Worm (Caenorhabditis elegans): ENCODE data around the gene R08E3.1.

Gene R08E3.1

ce11 chrX:4822262-4822661, at the start of gene R08E3.1:
R08E3.1 (plus strand) TSS chrX:4822647.
- TF ChIP-seq W03F9.2 (tag; optimal IDR thresholded peaks at IDR 0.05), result no peak
- no peak for TF ChIP-seq dao-5 (tag; optimal IDR thresholded peaks at IDR 0.05)
- TF ChIP-seq him-1 (tag; optimal IDR thresholded peaks at IDR 0.05), result no peak

DNA sequence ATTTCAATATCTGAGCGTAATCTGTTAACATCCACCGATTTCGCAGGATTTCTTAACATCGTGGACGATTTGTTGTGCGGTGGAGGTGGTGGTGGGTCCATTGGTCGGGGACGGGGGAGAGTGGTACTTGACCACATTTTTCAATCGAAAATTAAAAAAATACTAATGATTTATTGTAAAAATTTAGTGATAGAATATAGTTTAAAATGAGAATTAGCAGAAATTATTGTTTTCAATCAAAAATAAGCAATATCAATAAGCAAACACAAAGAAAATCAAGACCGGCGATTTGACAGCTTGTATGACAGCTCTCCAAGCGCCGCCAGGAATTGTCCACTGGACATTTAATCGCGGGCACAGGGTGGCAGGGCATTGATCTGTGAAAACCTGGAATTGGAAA, 40.2 kb upstream of the R08E3.1 start, which contains the start of gene hum-10:
Gene hum-10 (minus strand): TSS at position 101 of the 400 bp plus-strand sequence.
- no peak for TF ChIP-seq W03F9.2 (tag; optimal IDR thresholded peaks at IDR 0.05)
- no peak for TF ChIP-seq dao-5 (tag; optimal IDR thresholded peaks at IDR 0.05)
- no peak for TF ChIP-seq him-1 (tag; optimal IDR thresholded peaks at IDR 0.05)

ce11 chrX:4783117-4783775, 39.2 kb upstream of the R08E3.1 start, which contains the start of gene F43C9.2:
F43C9.2 (plus strand) TSS chrX:4783613.
- no peak for TF ChIP-seq W03F9.2 (tag; optimal IDR thresholded peaks at IDR 0.05)
- TF ChIP-seq him-1 (tag; optimal IDR thresholded peaks at IDR 0.05), result no peak
- no peak for TF ChIP-seq dao-5 (tag; optimal IDR thresholded peaks at IDR 0.05)

DNA sequence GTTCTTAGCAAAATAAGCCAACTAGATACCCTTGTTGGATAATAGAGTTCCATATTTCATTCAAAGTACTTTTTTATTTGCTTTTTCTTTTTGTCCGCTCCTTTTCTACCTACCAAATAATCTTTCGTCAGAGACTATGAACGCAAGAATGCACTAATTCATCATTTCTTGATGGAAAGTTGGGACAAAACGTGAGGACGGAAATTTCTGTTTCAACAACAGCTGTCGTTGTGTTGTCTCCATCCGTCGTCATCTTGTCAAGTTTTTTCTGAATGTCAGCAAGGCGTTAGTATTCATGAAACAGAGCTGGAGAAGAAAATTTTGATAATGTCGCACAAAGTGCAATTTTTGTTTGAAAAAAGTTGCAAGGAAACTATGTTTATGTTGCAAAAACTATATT, 37.7 kb upstream of the R08E3.1 start:
- TF ChIP-seq W03F9.2 (tag; optimal IDR thresholded peaks at IDR 0.05) (no peak), him-1 (tag; optimal IDR thresholded peaks at IDR 0.05) (no peak), dao-5 (tag; optimal IDR thresholded peaks at IDR 0.05) (no peak)

- TF ChIP-seq him-1 (tag; optimal IDR thresholded peaks at IDR 0.05) (no peak), W03F9.2 (tag; optimal IDR thresholded peaks at IDR 0.05) (no peak), dao-5 (tag; optimal IDR thresholded peaks at IDR 0.05) (no peak)
Measured at ce11 chrX:4787525-4787924, 34.9 kb upstream of the R08E3.1 start.

- TF ChIP-seq W03F9.2 (tag; optimal IDR thresholded peaks at IDR 0.05) (peak; percentile 6), him-1 (tag; optimal IDR thresholded peaks at IDR 0.05) (no peak)
Measured at ce11 chrX:4788958-4789357, 33.5 kb upstream of the R08E3.1 start.

DNA sequence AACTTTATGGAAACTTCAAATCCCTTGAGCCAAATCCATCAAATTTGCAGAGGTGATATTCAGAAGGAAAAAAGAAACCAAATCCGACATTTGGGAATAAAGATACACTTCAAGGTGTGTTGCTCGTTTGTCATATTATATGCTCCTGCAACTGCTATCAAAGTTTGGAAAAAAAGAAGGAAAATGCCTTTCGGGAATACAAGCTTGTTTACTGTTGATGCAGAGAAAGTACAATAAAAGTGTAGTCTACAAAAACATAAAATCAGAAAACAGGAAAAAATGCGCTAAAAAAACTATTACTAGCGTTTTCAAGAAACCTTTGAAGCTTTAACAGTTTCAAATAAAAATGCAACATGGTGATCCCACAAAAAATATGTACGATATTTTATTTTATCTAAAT, 31.8 kb upstream of the R08E3.1 start:
- TF ChIP-seq dao-5 (tag; optimal IDR thresholded peaks at IDR 0.05), result no peak
- TF ChIP-seq him-1 (tag; optimal IDR thresholded peaks at IDR 0.05), result no peak
- no peak for TF ChIP-seq W03F9.2 (tag; optimal IDR thresholded peaks at IDR 0.05)

ce11 chrX:4792979-4793378, 29.5 kb upstream of the R08E3.1 start, which contains the start of gene F43C9.1:
F43C9.1 (plus strand) TSS chrX:4793279.
- TF ChIP-seq him-1 (tag; optimal IDR thresholded peaks at IDR 0.05) (no peak), dao-5 (tag; optimal IDR thresholded peaks at IDR 0.05) (no peak), W03F9.2 (tag; optimal IDR thresholded peaks at IDR 0.05) (no peak)

DNA sequence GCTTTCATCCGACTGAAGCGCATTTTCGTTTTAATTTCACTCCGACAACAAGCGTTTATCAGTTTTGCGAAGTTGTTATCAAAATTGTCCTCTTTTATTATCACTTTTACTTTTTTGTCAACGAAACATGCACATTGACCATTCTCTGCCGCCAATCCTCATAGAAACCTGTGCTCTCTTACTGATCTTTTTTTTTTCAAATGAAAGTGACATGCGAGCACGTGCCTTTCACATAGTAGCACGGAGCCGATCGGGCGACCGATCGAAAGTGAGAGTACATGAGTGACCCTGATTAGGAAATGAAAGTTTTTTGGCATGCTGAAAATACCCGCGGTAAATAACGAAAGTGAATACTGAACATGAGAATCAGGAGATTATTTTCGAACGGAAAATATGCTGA, 28.4 kb upstream of the R08E3.1 start:
- TF ChIP-seq W03F9.2 (tag; optimal IDR thresholded peaks at IDR 0.05), result no peak
- TF ChIP-seq dao-5 (tag; optimal IDR thresholded peaks at IDR 0.05), result no peak
- no peak for TF ChIP-seq him-1 (tag; optimal IDR thresholded peaks at IDR 0.05)

DNA sequence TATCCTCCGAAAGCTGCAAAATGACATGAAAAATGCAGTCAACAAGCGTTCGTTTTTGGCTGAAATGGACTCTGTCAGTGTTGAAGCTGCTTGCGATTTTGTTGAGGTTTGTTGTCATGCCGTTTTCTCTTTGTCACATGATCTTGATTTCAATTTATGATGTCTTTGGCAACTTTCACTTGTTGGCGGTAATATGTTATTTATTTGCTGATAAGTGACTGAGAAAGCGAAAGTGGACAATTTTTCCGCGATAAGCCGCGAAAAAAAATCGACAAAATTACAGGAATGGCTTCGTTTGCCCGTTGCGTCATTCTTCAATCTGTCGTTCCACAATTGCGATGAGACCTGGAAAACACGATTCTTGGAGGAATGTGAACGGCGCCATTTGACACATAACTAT, 27.1 kb upstream of the R08E3.1 start:
- TF ChIP-seq dao-5 (tag; optimal IDR thresholded peaks at IDR 0.05) (no peak), W03F9.2 (tag; optimal IDR thresholded peaks at IDR 0.05) (no peak), him-1 (tag; optimal IDR thresholded peaks at IDR 0.05) (no peak)

ce11 chrX:4800078-4800621, 22.3 kb upstream of the R08E3.1 start, which contains the start of gene mig-13:
mig-13 (minus strand) TSS chrX:4800128.
- no peak for TF ChIP-seq him-1 (tag; optimal IDR thresholded peaks at IDR 0.05)
- TF ChIP-seq dao-5 (tag; optimal IDR thresholded peaks at IDR 0.05), result no peak
- TF ChIP-seq W03F9.2 (tag; optimal IDR thresholded peaks at IDR 0.05), result no peak

DNA sequence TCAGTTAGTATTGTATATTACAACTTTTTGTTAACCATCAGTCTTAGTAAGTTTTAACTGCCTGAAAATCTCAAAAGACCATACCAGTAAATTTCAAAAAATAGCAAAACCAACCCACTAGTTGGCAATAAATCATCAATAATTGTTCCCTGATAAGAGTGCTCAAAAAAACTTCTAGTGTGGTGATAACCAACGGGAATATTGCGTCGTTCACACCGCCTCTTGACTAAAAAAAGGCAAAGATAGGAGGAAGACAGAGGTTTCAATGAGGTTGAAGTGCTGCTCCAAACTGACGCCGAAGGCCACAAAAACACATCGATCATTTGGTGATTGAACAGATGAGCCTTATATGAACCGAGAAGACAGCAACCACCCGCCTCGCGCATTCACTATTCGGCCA, 21.6 kb upstream of the R08E3.1 start:
- TF ChIP-seq W03F9.2 (tag; optimal IDR thresholded peaks at IDR 0.05) (no peak), dao-5 (tag; optimal IDR thresholded peaks at IDR 0.05) (no peak), him-1 (tag; optimal IDR thresholded peaks at IDR 0.05) (no peak)

- no peak for TF ChIP-seq dao-5 (tag; optimal IDR thresholded peaks at IDR 0.05)
- TF ChIP-seq him-1 (tag; optimal IDR thresholded peaks at IDR 0.05), result no peak
- TF ChIP-seq W03F9.2 (tag; optimal IDR thresholded peaks at IDR 0.05), result no peak
Measured at ce11 chrX:4802255-4802654, 20.2 kb upstream of the R08E3.1 start.

ce11 chrX:4803942-4804341, 18.5 kb upstream of the R08E3.1 start:
- TF ChIP-seq W03F9.2 (tag; optimal IDR thresholded peaks at IDR 0.05) (no peak), dao-5 (tag; optimal IDR thresholded peaks at IDR 0.05) (no peak), him-1 (tag; optimal IDR thresholded peaks at IDR 0.05) (no peak)

DNA sequence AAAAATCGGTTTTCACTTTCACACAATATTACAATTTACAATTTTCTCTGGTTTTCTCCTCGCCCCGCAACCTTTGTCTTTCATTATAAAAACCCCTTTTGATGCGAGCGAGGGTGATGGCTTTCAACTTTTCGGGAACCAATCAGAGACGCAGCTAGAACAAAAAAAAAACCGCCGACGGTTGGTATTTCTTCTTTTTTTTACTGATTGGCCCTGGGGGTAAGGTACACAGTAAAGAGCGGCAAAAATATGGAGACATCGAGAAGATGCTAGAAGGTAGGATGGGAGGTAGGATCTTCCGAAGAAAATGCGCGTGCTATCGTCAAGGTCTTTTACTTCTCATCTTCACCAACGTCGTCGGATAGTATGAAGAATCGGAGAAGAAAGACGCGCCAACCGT, 13.7 kb upstream of the R08E3.1 start:
- TF ChIP-seq W03F9.2 (tag; optimal IDR thresholded peaks at IDR 0.05) (no peak), dao-5 (tag; optimal IDR thresholded peaks at IDR 0.05) (no peak), him-1 (tag; optimal IDR thresholded peaks at IDR 0.05) (no peak)

Data from whole organism, L4/young adult.